Worm (Caenorhabditis elegans) whole organism, midembryonic: Measurements from ENCODE around the gene F53B3.5.

Experiments used
- T22C8.4 ChIP-seq: fragments of 200-800 bp; sonication (Bioruptor generic); IDR thresholded peaks from 2 replicates; pipeline ENCODE4 v1.3.6; 2022; ENCODE audit warnings: missing genetic modification characterization, missing compliant biosample characterization
- cog-1 ChIP-seq: sonication (generic microtip); optimal IDR thresholded peaks from 2 replicates; lab custom pipeline; 2016; ENCODE audit warnings: missing genetic modification characterization, missing compliant biosample characterization
- flt-1 ChIP-seq: fragments of 200-800 bp; sonication (Bioruptor generic); IDR thresholded peaks from 2 replicates; pipeline ENCODE4 v1.3.6; 2022; ENCODE audit warnings: missing genetic modification characterization, missing compliant biosample characterization
- klf-2 ChIP-seq: fragments of 200-800 bp; sonication (Bioruptor generic); conservative IDR thresholded peaks from 2 replicates; pipeline ENCODE4 v1.3.6; 2022; ENCODE audit warnings: missing genetic modification reagents, missing genetic modification characterization, missing compliant biosample characterization
- med-1 ChIP-seq: sonication (generic microtip); optimal IDR thresholded peaks from 2 replicates; lab custom pipeline; 2017; ENCODE audit warnings: missing genetic modification characterization, mild to moderate bottlenecking, missing compliant biosample characterization, antibody characterized with exemption, missing genetic modification reagents; ENCODE audit not compliant: insufficient read depth
- ref-1 ChIP-seq: fragments of 200-800 bp; sonication (Bioruptor generic); conservative IDR thresholded peaks from 2 replicates; pipeline ENCODE4 v1.3.6; 2022; ENCODE audit warnings: missing genetic modification reagents, missing genetic modification characterization, missing compliant biosample characterization
- tab-1 ChIP-seq: fragments of 200-800 bp; sonication (Bioruptor generic); IDR thresholded peaks from 2 replicates; pipeline ENCODE4 v1.3.6; 2022; ENCODE audit warnings: missing genetic modification characterization, missing compliant biosample characterization
- ztf-23 ChIP-seq: fragments of 200-800 bp; sonication (Bioruptor generic); IDR thresholded peaks from 2 replicates; pipeline ENCODE4 v1.3.6; 2022; ENCODE audit warnings: missing genetic modification reagents, missing genetic modification characterization, missing compliant biosample characterization
- ztf-29 ChIP-seq: fragments of 200-800 bp; sonication (Bioruptor generic); IDR thresholded peaks from 2 replicates; pipeline ENCODE4 v1.3.6; 2022; ENCODE audit warnings: missing genetic modification reagents, missing genetic modification characterization, missing compliant biosample characterization

The F53B3.5 gene

DNA sequence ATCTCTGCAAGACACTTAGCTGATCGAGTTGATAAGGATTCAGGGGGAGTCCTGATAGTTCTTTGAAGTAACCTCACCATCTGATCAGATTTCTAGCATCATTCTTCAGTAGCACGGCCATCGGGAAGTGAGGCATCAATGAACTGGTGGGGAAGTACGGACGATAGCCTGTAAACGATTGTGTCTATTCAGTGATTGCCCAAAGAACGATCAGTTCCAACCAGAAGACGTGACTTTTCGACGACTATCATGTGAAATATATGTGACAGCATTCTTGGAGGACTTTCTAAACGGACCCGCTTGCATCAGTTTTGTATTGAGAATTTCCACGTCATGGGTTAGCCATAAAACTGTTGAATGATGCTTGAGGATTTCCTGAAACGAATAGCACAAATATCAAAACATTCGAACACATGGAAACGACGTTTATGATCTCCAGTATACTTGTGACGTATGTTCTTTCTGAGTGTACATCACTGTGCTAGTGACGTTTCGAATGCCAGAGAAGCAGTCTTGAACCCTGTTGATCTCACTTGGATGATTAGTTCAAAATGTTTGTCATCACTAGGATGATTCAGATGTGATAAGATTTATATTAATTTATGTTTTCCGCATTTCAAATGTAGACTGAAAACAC, 13.8 kb upstream of the F53B3.5 start:
- no peak for TF ChIP-seq ref-1 (GFP tag; lab: Robert Waterston, UW)
- no peak for TF ChIP-seq T22C8.4 (GFP tag; lab: Robert Waterston, UW)
- no peak for TF ChIP-seq med-1 (GFP tag; lab: Kevin White, UChicago)
- no peak for TF ChIP-seq cog-1 (tag; lab: Kevin White, UChicago)
- no peak for TF ChIP-seq ztf-23 (GFP tag; lab: Robert Waterston, UW)
- no peak for TF ChIP-seq klf-2 (GFP tag; lab: Robert Waterston, UW)
- no peak for TF ChIP-seq flt-1 (GFP tag; lab: Robert Waterston, UW)
- TF ChIP-seq ztf-29 (GFP tag; lab: Robert Waterston, UW): no peak
- TF ChIP-seq tab-1: no peak

DNA sequence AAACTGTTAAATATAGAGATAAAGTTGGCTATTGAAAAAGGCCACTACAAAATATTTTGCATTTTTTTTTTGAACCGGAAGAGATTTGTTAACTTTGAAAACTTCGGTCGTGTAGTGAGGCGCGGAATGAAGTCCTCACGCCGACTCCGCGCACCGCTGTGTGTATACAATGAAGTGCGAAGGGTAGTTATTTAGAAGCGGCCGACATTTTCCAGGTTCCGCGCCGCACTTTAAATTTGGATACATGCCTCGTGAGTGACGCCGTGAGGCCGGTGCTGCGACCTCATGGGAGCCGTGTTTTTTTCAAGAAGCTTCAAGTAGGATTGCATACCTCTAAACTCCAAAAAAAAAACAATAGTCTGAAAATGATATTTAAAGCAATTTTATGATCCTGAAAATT, 12.5 kb upstream of the F53B3.5 start:
- TF ChIP-seq cog-1 (tag; lab: Kevin White, UChicago): no peak

DNA sequence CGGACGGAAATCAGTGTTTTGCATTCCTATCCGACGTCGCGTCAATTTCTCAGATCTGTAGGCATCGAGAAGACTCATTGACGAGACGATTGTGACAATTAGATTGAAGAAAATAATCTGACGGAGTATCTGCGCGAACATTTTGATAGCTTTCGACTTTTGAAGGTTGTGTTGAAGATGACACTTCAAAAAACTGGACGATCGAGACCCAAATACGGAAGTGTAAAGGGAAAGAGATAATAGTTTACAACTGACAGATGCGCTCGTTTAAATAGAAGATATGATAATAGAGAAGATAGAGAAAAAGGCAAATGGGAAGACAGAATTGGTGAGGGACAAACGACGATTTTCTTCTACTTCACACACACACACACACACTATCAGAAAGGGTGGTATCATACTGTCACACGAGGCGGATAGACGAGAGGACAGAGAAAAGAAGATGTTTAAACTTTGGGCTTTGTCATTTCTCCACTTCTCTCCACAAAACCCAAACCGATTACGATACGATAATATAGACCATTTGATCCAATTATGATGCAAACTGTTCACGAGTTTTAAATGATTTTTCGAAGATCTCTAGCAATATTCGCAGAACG, 11.9 kb upstream of the F53B3.5 start, which contains the start of gene B0410.3:
Gene B0410.3 (minus strand): TSS at position 351 of the 599 bp plus-strand sequence.
- TF ChIP-seq ztf-23 (GFP tag; lab: Robert Waterston, UW) (no peak), tab-1 (no peak), ztf-29 (GFP tag; lab: Robert Waterston, UW) (no peak), ref-1 (GFP tag; lab: Robert Waterston, UW) (no peak), med-1 (GFP tag; lab: Kevin White, UChicago) (no peak), cog-1 (tag; lab: Kevin White, UChicago) (no peak), T22C8.4 (GFP tag; lab: Robert Waterston, UW) (no peak), klf-2 (GFP tag; lab: Robert Waterston, UW) (no peak), flt-1 (GFP tag; lab: Robert Waterston, UW) (no peak)

ce11 chrX:2890041-2890650, 10.8 kb upstream of the F53B3.5 start:
- TF ChIP-seq cog-1 (tag; lab: Kevin White, UChicago) (no peak), ztf-23 (GFP tag; lab: Robert Waterston, UW) (no peak), tab-1 (no peak), med-1 (GFP tag; lab: Kevin White, UChicago) (no peak), klf-2 (GFP tag; lab: Robert Waterston, UW) (no peak), ztf-29 (GFP tag; lab: Robert Waterston, UW) (no peak), T22C8.4 (GFP tag; lab: Robert Waterston, UW) (no peak), ref-1 (GFP tag; lab: Robert Waterston, UW) (no peak), flt-1 (GFP tag; lab: Robert Waterston, UW) (no peak)

ce11 chrX:2885318-2885908, 6.0 kb upstream of the F53B3.5 start, which contains the start of gene vang-1:
Gene vang-1 (plus strand): TSS chrX:2885858.
- peak; percentile 83 for TF ChIP-seq flt-1 (GFP tag; lab: Robert Waterston, UW)
- TF ChIP-seq ztf-29 (GFP tag; lab: Robert Waterston, UW): peak; percentile 69
- TF ChIP-seq T22C8.4 (GFP tag; lab: Robert Waterston, UW): no peak
- TF ChIP-seq ref-1 (GFP tag; lab: Robert Waterston, UW): no peak
- peak; percentile 54; the same call in 1 of the 2 replicates for TF ChIP-seq ztf-23 (GFP tag; lab: Robert Waterston, UW)
- TF ChIP-seq klf-2 (GFP tag; lab: Robert Waterston, UW): 0 out of 2 replicates have a peak, but pooled peaks have one; percentile 60
- peak; percentile 63; the same call in 1 of the 2 replicates for TF ChIP-seq tab-1
- TF ChIP-seq cog-1 (tag; lab: Kevin White, UChicago): peak; percentile 59
- no peak for TF ChIP-seq med-1 (GFP tag; lab: Kevin White, UChicago)

DNA sequence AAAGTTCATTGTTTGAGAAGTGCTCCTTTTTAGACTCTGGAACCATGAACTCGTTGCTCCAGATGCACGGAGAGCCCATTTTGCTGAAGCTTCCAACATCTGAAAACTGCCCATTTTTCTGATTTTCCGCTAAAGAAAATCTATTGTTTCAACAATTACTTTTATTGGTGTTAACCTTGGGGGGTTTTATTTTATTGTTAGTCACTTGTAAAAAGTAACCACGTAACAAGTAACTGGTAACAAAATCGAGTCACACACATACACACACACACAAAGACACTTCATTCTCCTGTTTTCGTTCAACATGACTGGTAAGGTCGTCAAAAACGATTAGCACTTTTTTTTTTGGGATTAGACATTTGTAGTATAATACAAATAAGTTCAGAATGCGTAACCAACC, 1.9 kb downstream of the F53B3.5 start:
- TF ChIP-seq tab-1: no peak
- no peak for TF ChIP-seq ztf-29 (GFP tag; lab: Robert Waterston, UW)
- TF ChIP-seq cog-1 (tag; lab: Kevin White, UChicago): no peak

ce11 chrX:2874598-2874997, 4.8 kb downstream of the F53B3.5 start:
- TF ChIP-seq T22C8.4 (GFP tag; lab: Robert Waterston, UW) (no peak), med-1 (GFP tag; lab: Kevin White, UChicago) (no peak), ztf-23 (GFP tag; lab: Robert Waterston, UW) (no peak), flt-1 (GFP tag; lab: Robert Waterston, UW) (no peak), tab-1 (no peak), ztf-29 (GFP tag; lab: Robert Waterston, UW) (no peak), klf-2 (GFP tag; lab: Robert Waterston, UW) (no peak), cog-1 (tag; lab: Kevin White, UChicago) (no peak)

DNA sequence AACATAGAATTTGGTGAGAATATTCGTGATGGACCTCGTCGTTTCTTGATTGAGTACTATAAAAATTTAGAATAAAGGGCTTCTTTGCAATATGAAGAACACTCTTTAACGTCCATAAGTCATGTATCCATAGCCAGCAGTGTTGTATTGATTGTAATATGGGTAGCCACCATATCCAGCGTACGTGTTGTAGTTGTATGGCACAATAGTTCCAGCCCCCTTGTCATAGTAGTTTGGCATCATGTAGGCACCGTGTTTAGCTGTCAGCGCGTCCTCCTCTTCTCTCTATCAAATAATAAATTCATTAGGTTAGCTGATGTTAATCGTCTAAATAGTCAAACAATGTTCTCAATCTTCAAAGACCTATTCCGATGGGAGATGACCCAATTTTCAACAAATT, 6.1 kb downstream of the F53B3.5 start:
- TF ChIP-seq ztf-23 (GFP tag; lab: Robert Waterston, UW) (no peak), cog-1 (tag; lab: Kevin White, UChicago) (no peak), ref-1 (GFP tag; lab: Robert Waterston, UW) (no peak), T22C8.4 (GFP tag; lab: Robert Waterston, UW) (no peak), ztf-29 (GFP tag; lab: Robert Waterston, UW) (no peak)

- 0 out of 2 replicates have a peak, but pooled peaks have one; percentile 12 for TF ChIP-seq ztf-29 (GFP tag; lab: Robert Waterston, UW)
- TF ChIP-seq ztf-23 (GFP tag; lab: Robert Waterston, UW): no peak
- TF ChIP-seq flt-1 (GFP tag; lab: Robert Waterston, UW): no peak
- no peak for TF ChIP-seq cog-1 (tag; lab: Kevin White, UChicago)
- TF ChIP-seq tab-1: no peak
- TF ChIP-seq ref-1 (GFP tag; lab: Robert Waterston, UW): no peak
- TF ChIP-seq T22C8.4 (GFP tag; lab: Robert Waterston, UW): no peak
- TF ChIP-seq klf-2 (GFP tag; lab: Robert Waterston, UW): no peak
These were observed 8.3 kb downstream of the F53B3.5 start, which contains the start of gene F53B3.3 for ce11 chrX:2871037-2871436. Gene F53B3.3 (minus strand): TSS chrX:2871137.
